Worm (Caenorhabditis elegans) whole organism, L4 larva: ENCODE results near the gene W04G3.5.

Source experiments
- F10B5.3 ChIP-seq: sonication (generic microtip); optimal IDR thresholded peaks from 2 replicates; lab custom pipeline; 2016; ENCODE audit warnings: mild to moderate bottlenecking, missing genetic modification characterization, missing compliant biosample characterization
- F26F4.8 ChIP-seq: fragments of 200-800 bp; sonication (Bioruptor generic); conservative IDR thresholded peaks from 2 replicates; pipeline ENCODE4 v1.3.6; 2022; ENCODE audit warnings: missing genetic modification characterization, missing compliant biosample characterization
- F49E8.2 ChIP-seq: sonication (generic microtip); optimal IDR thresholded peaks from 2 replicates; lab custom pipeline; 2016; ENCODE audit warnings: missing compliant biosample characterization, mild to moderate bottlenecking, missing genetic modification characterization, borderline replicate concordance
- T26A8.4 ChIP-seq: fragments of 200-800 bp; sonication (Bioruptor generic); IDR thresholded peaks from 2 replicates; pipeline ENCODE4 v1.3.6; 2022; ENCODE audit warnings: missing genetic modification characterization, missing compliant biosample characterization
- Y5F2A.4 ChIP-seq: fragments of 200-800 bp; sonication (Bioruptor generic); optimal IDR thresholded peaks from 2 replicates; lab custom pipeline; 2018; ENCODE audit warnings: mild to moderate bottlenecking, missing genetic modification characterization, missing compliant biosample characterization
- ZK337.2 ChIP-seq: fragments of 200-800 bp; sonication (Bioruptor generic); IDR thresholded peaks from 2 replicates; pipeline ENCODE4 v1.3.6; 2022; ENCODE audit warnings: missing genetic modification reagents, missing genetic modification characterization, missing compliant biosample characterization
- ceh-32 ChIP-seq: sonication (generic microtip); optimal IDR thresholded peaks from 2 replicates; lab custom pipeline; 2016; ENCODE audit warnings: mild to moderate bottlenecking, missing genetic modification characterization, missing compliant biosample characterization; ENCODE audit not compliant: poor library complexity
- ceh-44 ChIP-seq: fragments of 200-800 bp; sonication (Bioruptor generic); IDR thresholded peaks from 2 replicates; pipeline ENCODE4 v1.3.6; 2022; ENCODE audit warnings: missing genetic modification reagents, missing genetic modification characterization, missing compliant biosample characterization
- cey-2 ChIP-seq: sonication (generic microtip); optimal IDR thresholded peaks from 3 replicates; lab custom pipeline; 2017; ENCODE audit warnings: missing genetic modification characterization, mild to moderate bottlenecking, missing compliant biosample characterization, antibody characterized with exemption, borderline replicate concordance; ENCODE audit not compliant: insufficient read depth
- daf-16 ChIP-seq, 3 experiments: sonication (generic microtip); optimal IDR thresholded peaks; 2 replicates each; lab custom pipeline; 2016 to 2017; ENCODE audit warnings: missing genetic modification characterization in 3 of 3, missing genetic modification reagents in 3 of 3, mild to moderate bottlenecking in 2 of 3, missing compliant biosample characterization in 2 of 3, missing biosample characterization in 1 of 3, moderate library complexity in 1 of 3
- daf-19 ChIP-seq: fragments of 200-800 bp; sonication (Bioruptor generic); conservative IDR thresholded peaks from 2 replicates; pipeline ENCODE4 v1.3.6; 2022; ENCODE audit warnings: missing genetic modification characterization, missing compliant biosample characterization
- dmd-8 ChIP-seq: fragments of 200-800 bp; sonication (Bioruptor generic); IDR thresholded peaks from 2 replicates; pipeline ENCODE4 v1.3.6; 2022; ENCODE audit warnings: missing genetic modification characterization, missing compliant biosample characterization
- dmd-9 ChIP-seq: fragments of 200-800 bp; sonication (Bioruptor generic); IDR thresholded peaks from 2 replicates; pipeline ENCODE4 v1.3.6; 2022; ENCODE audit warnings: missing genetic modification reagents, missing genetic modification characterization, missing compliant biosample characterization
- dpl-1 ChIP-seq: fragments of 150-350 bp; optimal IDR thresholded peaks from 2 replicates; lab custom pipeline; 2014; ENCODE audit warnings: missing biosample characterization, missing genetic modification reagents, missing genetic modification characterization
- duxl-1 ChIP-seq: sonication (generic microtip); optimal IDR thresholded peaks from 2 replicates; lab custom pipeline; 2016; ENCODE audit warnings: mild to moderate bottlenecking, missing genetic modification characterization, moderate library complexity, missing compliant biosample characterization; ENCODE audit not compliant: poor library complexity
- fkh-10 ChIP-seq: fragments of 150-350 bp; optimal IDR thresholded peaks from 2 replicates; lab custom pipeline; 2014; ENCODE audit warnings: missing biosample characterization, missing genetic modification reagents, missing genetic modification characterization
- hlh-11 ChIP-seq: fragments of 200-800 bp; sonication (Bioruptor generic); optimal IDR thresholded peaks from 2 replicates; lab custom pipeline; 2018; ENCODE audit warnings: mild to moderate bottlenecking, missing genetic modification characterization, missing compliant biosample characterization
- hlh-30 ChIP-seq: sonication (generic microtip); optimal IDR thresholded peaks from 2 replicates; lab custom pipeline; 2017; ENCODE audit warnings: antibody characterized with exemption, mild to moderate bottlenecking, missing genetic modification characterization, missing compliant biosample characterization; ENCODE audit not compliant: insufficient read depth
- lim-7 ChIP-seq: fragments of 200-800 bp; sonication (Bioruptor generic); IDR thresholded peaks from 2 replicates; pipeline ENCODE4 v1.3.6; 2022; ENCODE audit warnings: missing genetic modification characterization, missing compliant biosample characterization
- lin-13 ChIP-seq: fragments of 150-350 bp; optimal IDR thresholded peaks from 2 replicates; lab custom pipeline; 2014; ENCODE audit warnings: missing biosample characterization, missing genetic modification reagents, missing genetic modification characterization
- lin-29 ChIP-seq: fragments of 200-800 bp; sonication (Bioruptor generic); IDR thresholded peaks from 2 replicates; pipeline ENCODE4 v1.3.6; 2022; ENCODE audit warnings: missing genetic modification reagents, missing genetic modification characterization, missing compliant biosample characterization
- madf-5 ChIP-seq, 2 experiments: fragments of 200-800 bp; sonication (Bioruptor generic); IDR thresholded peaks; 2 replicates each; pipeline ENCODE4 v1.3.6; 2022; ENCODE audit warnings: missing compliant biosample characterization in 2 of 2, missing genetic modification characterization in 2 of 2
- mdt-29 ChIP-seq: fragments of 200-800 bp; sonication (Bioruptor generic); IDR thresholded peaks from 2 replicates; pipeline ENCODE4 v1.3.6; 2022; ENCODE audit warnings: missing genetic modification reagents, missing genetic modification characterization, missing compliant biosample characterization
- mxl-3 ChIP-seq: fragments of 200-800 bp; sonication (Bioruptor generic); optimal IDR thresholded peaks from 2 replicates; lab custom pipeline; 2018; ENCODE audit warnings: mild to moderate bottlenecking, missing genetic modification characterization, missing compliant biosample characterization
- nhr-102 ChIP-seq: sonication (generic microtip); optimal IDR thresholded peaks from 2 replicates; lab custom pipeline; 2016; ENCODE audit warnings: mild to moderate bottlenecking, missing genetic modification characterization, moderate library complexity, missing compliant biosample characterization
- nhr-28 ChIP-seq: fragments of 150-350 bp; optimal IDR thresholded peaks from 2 replicates; lab custom pipeline; 2014; ENCODE audit warnings: missing biosample characterization, missing genetic modification characterization
- nhr-48 ChIP-seq: sonication (generic microtip); optimal IDR thresholded peaks from 2 replicates; lab custom pipeline; 2016; ENCODE audit warnings: mild to moderate bottlenecking, missing genetic modification characterization, missing compliant biosample characterization
- saeg-2 ChIP-seq: fragments of 200-800 bp; sonication (Bioruptor generic); IDR thresholded peaks from 2 replicates; pipeline ENCODE4 v1.3.6; 2022; ENCODE audit warnings: missing genetic modification reagents, missing genetic modification characterization, missing compliant biosample characterization
- sdz-12 ChIP-seq: fragments of 200-800 bp; sonication (Bioruptor generic); optimal IDR thresholded peaks from 2 replicates; lab custom pipeline; 2018; ENCODE audit warnings: mild to moderate bottlenecking, missing genetic modification characterization, missing compliant biosample characterization
- skn-1 ChIP-seq: fragments of 150-350 bp; optimal IDR thresholded peaks from 2 replicates; lab custom pipeline; 2014; ENCODE audit warnings: missing biosample characterization, missing genetic modification characterization
- spr-1 ChIP-seq: sonication (generic microtip); optimal IDR thresholded peaks from 2 replicates; lab custom pipeline; 2016; ENCODE audit warnings: mild to moderate bottlenecking, missing genetic modification characterization, missing compliant biosample characterization
- tag-97 ChIP-seq: fragments of 200-800 bp; sonication (Bioruptor generic); IDR thresholded peaks from 2 replicates; pipeline ENCODE4 v1.3.6; 2022; ENCODE audit warnings: missing genetic modification characterization, missing compliant biosample characterization
- zfp-3 ChIP-seq: fragments of 200-800 bp; sonication (Bioruptor generic); conservative IDR thresholded peaks from 2 replicates; pipeline ENCODE4 v1.3.6; 2022; ENCODE audit warnings: missing genetic modification reagents, missing genetic modification characterization, missing compliant biosample characterization

The W04G3.5 gene

DNA sequence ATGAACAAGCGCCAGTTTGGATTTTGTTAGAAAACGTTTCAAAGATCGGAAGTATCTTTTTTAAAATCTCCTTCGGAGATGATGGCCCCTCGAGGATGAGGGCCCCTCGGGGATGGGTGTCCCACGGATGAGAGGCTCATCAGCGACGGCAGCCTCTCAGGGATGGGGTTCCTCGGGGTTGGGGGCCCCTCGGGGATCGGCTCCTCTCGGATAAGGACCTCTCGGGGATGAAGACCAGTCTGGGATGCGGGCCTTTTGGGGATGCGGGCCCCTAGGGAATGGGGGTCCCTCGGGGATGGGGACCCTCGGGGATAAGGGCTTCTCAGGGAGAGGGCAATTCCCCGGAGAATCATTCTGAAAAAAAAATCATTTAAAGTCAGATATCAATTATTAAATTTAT is 23.1 kb upstream of the W04G3.5 start (continued):
- TF ChIP-seq cey-2: no peak
- TF ChIP-seq lin-13 (GFP tag; lab: Kevin White, UChicago): no peak
- no peak for TF ChIP-seq fkh-10 (GFP tag; lab: Kevin White, UChicago)
- TF ChIP-seq zfp-3 (GFP tag; lab: Robert Waterston, UW): no peak
- no peak for TF ChIP-seq skn-1 (tag; lab: Kevin White, UChicago)

DNA sequence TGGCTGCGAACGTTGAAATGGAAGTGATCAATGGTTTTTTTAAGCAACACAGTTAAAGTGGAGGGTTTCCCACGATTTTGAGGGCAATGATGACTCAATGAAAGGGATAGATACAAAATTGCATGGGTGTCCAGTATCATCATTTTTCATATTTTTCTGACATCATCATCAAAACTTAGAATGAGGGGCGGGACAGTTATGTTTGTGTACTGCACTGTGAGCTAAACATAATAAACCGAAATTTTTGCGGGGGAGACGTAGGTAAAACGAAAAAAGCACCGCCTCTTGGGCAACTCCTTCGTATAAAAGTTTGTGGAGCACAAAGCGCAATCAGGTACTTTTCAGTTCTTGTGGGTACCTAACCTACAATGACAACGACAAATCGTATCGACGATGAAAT is 19.8 kb upstream of the W04G3.5 start, which contains the start of gene C09F12.2:
TSS of gene C09F12.2 (plus strand) at position 301 of the 400 bp plus-strand sequence.
- TF ChIP-seq Y5F2A.4 (GFP tag; lab: Kevin White, UChicago) (no peak), tag-97 (GFP tag; lab: Robert Waterston, UW) (0 out of 2 replicates have a peak, but pooled peaks have one; percentile 67)
- TF ChIP-seq, all 104 proteins: peak for 1

DNA sequence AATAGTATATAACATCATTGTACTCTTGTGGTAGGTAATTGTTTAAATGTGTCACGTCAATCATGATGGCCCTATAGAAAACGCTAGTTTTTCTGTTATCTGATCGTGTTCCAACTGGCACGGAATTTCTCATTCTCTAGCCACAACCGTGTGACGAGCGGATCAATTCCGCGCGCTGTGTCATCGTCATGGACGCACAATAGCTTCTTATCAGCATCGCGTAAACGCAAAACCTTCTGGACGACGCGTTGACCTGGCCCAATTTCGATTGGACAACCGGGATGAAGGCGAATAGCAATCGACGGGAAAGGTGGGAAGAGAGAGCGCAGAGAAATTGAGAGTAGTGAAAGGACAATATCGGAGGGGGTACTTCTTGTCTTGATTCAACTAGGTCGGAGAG is 16.4 kb upstream of the W04G3.5 start, which contains the start of gene lpr-3:
TSS of gene lpr-3 (plus strand) at position 374 of the 400 bp plus-strand sequence.
- TF ChIP-seq hlh-30 (tag; lab: Kevin White, UChicago) (peak; percentile 14), T26A8.4 (GFP tag; lab: Robert Waterston, UW) (no peak), hlh-11 (tag; lab: Kevin White, UChicago) (peak; percentile 61), nhr-28 (peak; percentile 11), mxl-3 (GFP tag; lab: Kevin White, UChicago) (peak; percentile 45), spr-1 (tag; lab: Kevin White, UChicago) (no peak), F49E8.2 (tag; lab: Kevin White, UChicago) (no peak), sdz-12 (GFP tag; lab: Kevin White, UChicago) (no peak), daf-19 (GFP tag; lab: Robert Waterston, UW) (no peak)

DNA sequence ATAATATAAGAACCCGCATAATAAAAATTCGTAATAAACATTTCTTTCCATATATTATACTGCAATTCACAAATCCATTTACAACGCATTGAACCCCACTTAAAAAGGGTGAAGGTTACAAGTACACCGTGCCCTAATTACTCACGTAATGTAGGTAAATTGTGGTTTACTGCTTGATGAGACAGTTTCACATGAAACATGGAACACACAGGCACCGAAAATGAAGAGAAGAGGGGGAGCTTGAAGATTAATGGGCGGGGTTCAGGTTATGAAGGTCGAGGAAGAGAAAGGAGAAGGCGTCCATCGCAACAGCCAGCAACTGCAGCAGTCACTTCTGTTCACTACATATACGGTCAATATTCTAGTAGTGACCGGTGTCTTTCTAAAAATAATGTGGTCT is 13.7 kb upstream of the W04G3.5 start, which contains the start of gene lpr-6:
TSS of gene lpr-6 (plus strand) at position 251 of the 400 bp plus-strand sequence.
- TF ChIP-seq nhr-48 (tag; lab: Kevin White, UChicago) (no peak), ZK337.2 (GFP tag; lab: Robert Waterston, UW) (no peak), nhr-102 (tag; lab: Kevin White, UChicago) (peak; percentile 18), daf-16 (GFP tag; optimal IDR thresholded peaks at IDR 0.05; lab: Kevin White, UChicago) (no peak), daf-16 (tag; optimal IDR thresholded peaks at IDR 0.05; lab: Kevin White, UChicago) (no peak), saeg-2 (GFP tag; lab: Robert Waterston, UW) (no peak), lin-29 (no peak), mdt-29 (GFP tag; lab: Robert Waterston, UW) (no peak), zfp-3 (GFP tag; lab: Robert Waterston, UW) (no peak), hlh-11 (tag; lab: Kevin White, UChicago) (peak; percentile 22), dmd-9 (GFP tag; lab: Robert Waterston, UW) (no peak), T26A8.4 (GFP tag; lab: Robert Waterston, UW) (peak; percentile 35; the same call in 1 of the 2 replicates), dmd-8 (GFP tag; lab: Robert Waterston, UW) (no peak), tag-97 (GFP tag; lab: Robert Waterston, UW) (0 out of 2 replicates have a peak, but pooled peaks have one; percentile 17), duxl-1 (tag; lab: Kevin White, UChicago) (peak; percentile 58), madf-5 (GFP tag; IDR thresholded peaks at IDR 0.05; lab: Robert Waterston, UW) (no peak), F26F4.8 (GFP tag; lab: Robert Waterston, UW) (no peak), dpl-1 (GFP tag; lab: Kevin White, UChicago) (no peak)
- TF ChIP-seq, all 104 proteins: peak for 5

DNA sequence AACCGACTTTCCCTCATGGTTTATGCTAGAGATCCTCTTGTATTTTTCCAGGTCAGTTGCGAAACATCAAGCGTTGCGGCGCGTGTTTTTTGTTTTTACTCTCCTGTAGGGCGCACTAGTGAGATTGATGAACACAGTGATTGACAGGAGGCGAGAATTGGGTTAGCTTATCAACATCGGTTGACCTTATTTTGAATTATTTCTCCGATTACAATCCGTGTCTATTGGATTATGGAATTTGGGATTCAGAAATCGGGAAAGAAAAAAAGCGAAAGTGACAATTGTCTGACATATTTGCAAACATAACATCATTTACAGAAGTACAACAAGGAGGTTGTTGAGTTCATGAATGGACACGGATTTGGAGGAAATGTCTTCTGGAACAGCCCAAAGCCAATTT is 12.5 kb upstream of the W04G3.5 start:
- TF ChIP-seq hlh-30 (tag; lab: Kevin White, UChicago) (peak; percentile 1), nhr-28 (peak; percentile 31), mxl-3 (GFP tag; lab: Kevin White, UChicago) (peak; percentile 4), ceh-44 (GFP tag; lab: Robert Waterston, UW) (no peak), F10B5.3 (tag; lab: Kevin White, UChicago) (no peak), ceh-32 (tag; lab: Kevin White, UChicago) (no peak), lim-7 (GFP tag; lab: Robert Waterston, UW) (no peak)
